Fruit fly (Drosophila melanogaster): ENCODE results near the gene CG12496.

dm6 chrX:2434913-2435312, 24.2 kb upstream of the CG12496 start:
- TF ChIP-seq CG32121 (GFP tag; IDR thresholded peaks at IDR 0.05) (no peak), Snoo (tag; optimal IDR thresholded peaks at IDR 0.05) (no peak)
